Worm (Caenorhabditis elegans): Measurements from ENCODE around the gene hhat-2.

DNA sequence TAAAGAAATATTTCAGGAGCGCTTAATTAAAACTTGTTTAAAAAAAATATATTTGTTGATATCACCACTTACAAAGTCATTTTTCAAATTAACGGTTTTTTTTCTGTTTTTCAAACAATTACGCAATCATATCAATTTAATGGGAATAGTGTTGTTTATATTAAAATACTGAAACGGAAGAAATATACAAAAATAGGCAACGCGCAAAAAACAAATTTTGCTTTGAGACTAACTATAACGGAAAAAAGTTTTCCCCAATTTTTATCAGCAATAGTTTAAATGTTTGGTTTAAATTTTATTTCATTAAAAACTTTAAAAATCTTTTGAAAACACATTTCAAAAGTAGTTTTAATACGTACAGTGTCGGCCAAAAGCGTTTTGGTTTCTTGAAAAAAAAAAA lies 39.6 kb upstream of the hhat-2 start:
- no peak for TF ChIP-seq mdl-1 (tag; optimal IDR thresholded peaks at IDR 0.05)
- TF ChIP-seq nhr-237 (tag; optimal IDR thresholded peaks at IDR 0.05) = no peak
- TF ChIP-seq ama-1 (optimal IDR thresholded peaks at IDR 0.05) = no peak
- no peak for TF ChIP-seq nhr-11 (tag; optimal IDR thresholded peaks at IDR 0.05)
- TF ChIP-seq zag-1 (tag; optimal IDR thresholded peaks at IDR 0.05) = no peak
- TF ChIP-seq gmeb-1 (tag; optimal IDR thresholded peaks at IDR 0.05) = no peak
- no peak for TF ChIP-seq lin-11 (tag; optimal IDR thresholded peaks at IDR 0.05)
- no peak for TF ChIP-seq fos-1 (tag; optimal IDR thresholded peaks at IDR 0.05)

Measured in whole organism, L2 larva.